Fruit fly (Drosophila melanogaster): Measurements from ENCODE around the gene CG16753.

The CG16753 gene

DNA sequence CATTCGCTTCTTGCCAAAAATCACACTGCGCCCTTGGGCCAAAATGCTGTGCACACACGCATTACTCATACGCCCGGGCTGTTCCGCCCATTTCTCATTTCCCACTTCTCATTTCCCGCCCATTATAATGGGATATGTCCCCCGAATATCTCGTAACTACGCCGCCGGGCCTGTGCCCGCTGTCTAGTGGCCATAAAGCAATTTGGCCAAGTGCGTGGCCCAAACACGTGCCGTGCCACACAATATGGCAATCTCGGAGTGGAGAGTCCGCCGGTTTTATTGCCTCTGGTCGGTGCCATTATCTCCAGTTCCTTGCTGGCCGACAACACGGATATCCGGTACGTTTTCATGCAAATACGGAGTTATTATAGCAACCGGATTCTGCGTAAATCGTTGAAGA lies 22.1 kb downstream of the CG16753 start:
- no peak for TF ChIP-seq Sp1 (GFP tag; optimal IDR thresholded peaks at IDR 0.05)
- no peak for TF ChIP-seq OdsH (GFP tag; optimal IDR thresholded peaks at IDR 0.05)
- TF ChIP-seq Jra (GFP tag; optimal IDR thresholded peaks at IDR 0.05) = no peak
- no peak for TF ChIP-seq CG32264 (GFP tag; optimal IDR thresholded peaks at IDR 0.05)
- TF ChIP-seq sv (GFP tag; optimal IDR thresholded peaks at IDR 0.05) = no peak
- no peak for TF ChIP-seq Rel (GFP tag; optimal IDR thresholded peaks at IDR 0.05)
- no peak for TF ChIP-seq Rel (tag; optimal IDR thresholded peaks at IDR 0.05)

- TF ChIP-seq Dif (GFP tag; optimal IDR thresholded peaks at IDR 0.05; ENCODE audit: partially characterized antibody) (peak; percentile 82), OdsH (GFP tag; optimal IDR thresholded peaks at IDR 0.05) (peak; percentile 55), Jra (GFP tag; optimal IDR thresholded peaks at IDR 0.05) (peak; percentile 87), Hr83 (GFP tag; optimal IDR thresholded peaks at IDR 0.05; ENCODE audit: poor library complexity, severe bottlenecking) (peak; percentile 82), ey (GFP tag; optimal IDR thresholded peaks at IDR 0.05) (peak; percentile 52), dl (GFP tag; optimal IDR thresholded peaks at IDR 0.05; ENCODE audit: insufficient read depth in 1 of 2, partially characterized antibody in 2 of 2) (peak; percentile 44 to 69), rgr (GFP tag; optimal IDR thresholded peaks at IDR 0.05) (peak; percentile 75), jim (GFP tag; optimal IDR thresholded peaks at IDR 0.05) (peak; percentile 44), br (GFP tag; optimal IDR thresholded peaks at IDR 0.05) (peak; percentile 75), Hnf4 (GFP tag; optimal IDR thresholded peaks at IDR 0.05) (peak; percentile 64), Myc (optimal IDR thresholded peaks at IDR 0.05) (peak; percentile 20), Mio (GFP tag; optimal IDR thresholded peaks at IDR 0.05) (peak; percentile 42), usp (GFP tag; optimal IDR thresholded peaks at IDR 0.05) (no peak), CrebA (GFP tag; optimal IDR thresholded peaks at IDR 0.05; ENCODE audit: borderline replicate concordance) (peak; percentile 89), Vsx2 (GFP tag; optimal IDR thresholded peaks at IDR 0.05; ENCODE audit: partially characterized antibody) (no peak), GATAd (GFP tag; optimal IDR thresholded peaks at IDR 0.05) (no peak), woc (GFP tag; optimal IDR thresholded peaks at IDR 0.05) (peak; percentile 51), foxo (GFP tag; optimal IDR thresholded peaks at IDR 0.05) (peak; percentile 59 to 79), psq (GFP tag; optimal IDR thresholded peaks at IDR 0.05) (peak; percentile 96), Hr78 (GFP tag; optimal IDR thresholded peaks at IDR 0.05) (no peak), N (GFP tag; optimal IDR thresholded peaks at IDR 0.05) (no peak), fru (GFP tag; optimal IDR thresholded peaks at IDR 0.05) (peak; percentile 59), dmrt93B (GFP tag; optimal IDR thresholded peaks at IDR 0.05) (no peak), brk (GFP tag; optimal IDR thresholded peaks at IDR 0.05) (peak; percentile 22), HLH106 (tag; optimal IDR thresholded peaks at IDR 0.05) (peak; percentile 30), Dfd (GFP tag; optimal IDR thresholded peaks at IDR 0.05) (no peak), h (GFP tag; optimal IDR thresholded peaks at IDR 0.05) (peak; percentile 81), Sp1 (GFP tag; optimal IDR thresholded peaks at IDR 0.05) (peak; percentile 81), tai (GFP tag; optimal IDR thresholded peaks at IDR 0.05) (peak; percentile 3), Rel (GFP tag; optimal IDR thresholded peaks at IDR 0.05) (peak; percentile 81), Rel (tag; optimal IDR thresholded peaks at IDR 0.05) (peak; percentile 82)
Measured at dm6 chr3L:3077568-3078107, 22.8 kb downstream of the CG16753 start.

DNA sequence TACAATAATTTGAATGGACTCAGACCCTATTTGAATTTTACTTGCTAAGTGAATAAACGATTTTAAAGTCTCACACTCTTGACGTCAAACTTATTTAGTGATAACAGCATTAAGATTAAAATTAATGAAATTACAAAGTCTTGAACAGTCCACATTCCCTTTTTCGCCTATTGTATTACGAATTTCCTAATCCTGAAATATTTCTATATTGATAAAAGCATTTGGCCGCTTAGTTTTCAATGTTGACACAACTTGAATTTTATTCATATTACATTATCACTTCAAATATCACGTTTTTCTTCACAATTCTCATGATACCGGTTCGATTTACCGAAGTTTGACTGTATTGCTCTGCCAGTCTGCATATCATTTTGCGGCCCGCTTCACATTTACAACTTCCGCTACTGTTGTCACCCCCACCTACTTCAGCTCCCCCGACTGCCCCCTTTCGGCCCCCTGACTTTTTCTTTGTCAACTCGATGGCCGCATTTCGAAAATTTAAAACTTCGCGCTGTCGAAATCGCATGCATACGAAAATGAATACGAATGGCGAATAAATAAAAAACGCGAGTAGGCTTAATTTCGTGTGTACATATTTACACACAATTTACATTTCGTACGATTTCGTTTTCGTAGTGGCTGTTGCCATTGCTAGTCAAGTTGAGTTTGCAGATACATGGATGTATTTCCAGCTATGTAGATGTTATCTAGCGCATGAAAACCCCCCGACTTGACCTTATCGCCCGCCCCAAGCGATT lies 23.7 kb downstream of the CG16753 start:
- TF ChIP-seq dl (GFP tag; optimal IDR thresholded peaks at IDR 0.05; ENCODE audit: insufficient read depth in 1 of 2, partially characterized antibody in 2 of 2) (no peak), Rel (GFP tag; optimal IDR thresholded peaks at IDR 0.05) (no peak), Rel (tag; optimal IDR thresholded peaks at IDR 0.05) (peak; percentile 85), rgr (GFP tag; optimal IDR thresholded peaks at IDR 0.05) (peak; percentile 39), OdsH (GFP tag; optimal IDR thresholded peaks at IDR 0.05) (peak; percentile 32), Sp1 (GFP tag; optimal IDR thresholded peaks at IDR 0.05) (peak; percentile 20), Mio (GFP tag; optimal IDR thresholded peaks at IDR 0.05) (no peak), ey (GFP tag; optimal IDR thresholded peaks at IDR 0.05) (peak; percentile 31), Hr83 (GFP tag; optimal IDR thresholded peaks at IDR 0.05; ENCODE audit: poor library complexity, severe bottlenecking) (peak; percentile 40), HLH106 (tag; optimal IDR thresholded peaks at IDR 0.05) (peak; percentile 46), psq (GFP tag; optimal IDR thresholded peaks at IDR 0.05) (peak; percentile 9), GATAd (GFP tag; optimal IDR thresholded peaks at IDR 0.05) (no peak), CG9705 (GFP tag; optimal IDR thresholded peaks at IDR 0.05) (peak; percentile 11), dmrt93B (GFP tag; optimal IDR thresholded peaks at IDR 0.05) (peak; percentile 16), h (GFP tag; optimal IDR thresholded peaks at IDR 0.05) (peak; percentile 41), br (GFP tag; optimal IDR thresholded peaks at IDR 0.05) (peak; percentile 45), brk (GFP tag; optimal IDR thresholded peaks at IDR 0.05) (peak; percentile 31), fru (GFP tag; optimal IDR thresholded peaks at IDR 0.05) (peak; percentile 17), dsf (GFP tag; optimal IDR thresholded peaks at IDR 0.05; ENCODE audit: borderline replicate concordance) (no peak), foxo (GFP tag; optimal IDR thresholded peaks at IDR 0.05) (peak in 1 of 2 experiments; percentile 15), sv (GFP tag; optimal IDR thresholded peaks at IDR 0.05) (no peak), woc (GFP tag; optimal IDR thresholded peaks at IDR 0.05) (no peak)
